Worm (Caenorhabditis elegans): ENCODE data around the gene F52G3.8.

Gene F52G3.8

ce11 chrX:16995149-16995885 lies 42.6 kb upstream of the F52G3.8 start:
- TF ChIP-seq pha-4 (tag; optimal IDR thresholded peaks at IDR 0.05) (no peak), elt-2 (tag; optimal IDR thresholded peaks at IDR 0.05) (peak; percentile 12), ceh-28 (tag; optimal IDR thresholded peaks at IDR 0.05) (no peak)

- TF ChIP-seq lin-39 (tag; optimal IDR thresholded peaks at IDR 0.05) (no peak), elt-2 (tag; optimal IDR thresholded peaks at IDR 0.05) (peak; percentile 12), pha-4 (tag; optimal IDR thresholded peaks at IDR 0.05) (peak; percentile 66)
These were observed 41.7 kb upstream of the F52G3.8 start for ce11 chrX:16994417-16994816.

- TF ChIP-seq ceh-82 (tag; optimal IDR thresholded peaks at IDR 0.05) (no peak), ceh-16 (tag; optimal IDR thresholded peaks at IDR 0.05) (no peak), nhr-28 (tag; optimal IDR thresholded peaks at IDR 0.05) (no peak), nhr-25 (tag; optimal IDR thresholded peaks at IDR 0.05) (peak; percentile 57), hmg-11 (tag; optimal IDR thresholded peaks at IDR 0.05) (no peak), lsy-12 (tag; optimal IDR thresholded peaks at IDR 0.05) (no peak), fos-1 (tag; optimal IDR thresholded peaks at IDR 0.05) (no peak), ceh-9 (tag; optimal IDR thresholded peaks at IDR 0.05) (no peak)
These were observed 40.8 kb upstream of the F52G3.8 start for ce11 chrX:16993524-16993923.

- TF ChIP-seq nhr-43 (tag; optimal IDR thresholded peaks at IDR 0.05; ENCODE audit: poor library complexity, severe bottlenecking), result no peak
- TF ChIP-seq pha-4 (tag; optimal IDR thresholded peaks at IDR 0.05), result no peak
- no peak for TF ChIP-seq lsy-12 (tag; optimal IDR thresholded peaks at IDR 0.05)
- peak; percentile 27 for TF ChIP-seq nfya-1 (tag; optimal IDR thresholded peaks at IDR 0.05; ENCODE audit: insufficient read depth)
- no peak for TF ChIP-seq elt-3 (tag; optimal IDR thresholded peaks at IDR 0.05)
- TF ChIP-seq unc-62 (GFP tag; optimal IDR thresholded peaks at IDR 0.05), result no peak
- TF ChIP-seq hmg-11 (tag; optimal IDR thresholded peaks at IDR 0.05), result no peak
- TF ChIP-seq jun-1 (tag; optimal IDR thresholded peaks at IDR 0.05), result no peak
- no peak for TF ChIP-seq nhr-25 (tag; optimal IDR thresholded peaks at IDR 0.05)
- no peak for TF ChIP-seq ceh-16 (tag; optimal IDR thresholded peaks at IDR 0.05)
- TF ChIP-seq nhr-28 (tag; optimal IDR thresholded peaks at IDR 0.05), result no peak
- TF ChIP-seq unc-39 (tag; optimal IDR thresholded peaks at IDR 0.05), result no peak
- TF ChIP-seq ztf-11 (tag; optimal IDR thresholded peaks at IDR 0.05), result no peak
- no peak for TF ChIP-seq fkh-10 (GFP tag; optimal IDR thresholded peaks at IDR 0.05)
- TF ChIP-seq egl-27 (tag; optimal IDR thresholded peaks at IDR 0.05), result no peak
- no peak for TF ChIP-seq eor-1 (tag; optimal IDR thresholded peaks at IDR 0.05)
- peak; percentile 16 for TF ChIP-seq zag-1 (tag; optimal IDR thresholded peaks at IDR 0.05)
- TF ChIP-seq nhr-77 (tag; optimal IDR thresholded peaks at IDR 0.05), result no peak
- TF ChIP-seq nhr-67 (tag; optimal IDR thresholded peaks at IDR 0.05), result no peak
- TF ChIP-seq snpc-4 (tag; optimal IDR thresholded peaks at IDR 0.05), result no peak
- no peak for TF ChIP-seq nhr-12 (tag; optimal IDR thresholded peaks at IDR 0.05)
- TF ChIP-seq egl-5 (tag; optimal IDR thresholded peaks at IDR 0.05), result peak; percentile 15
These were observed 38.7 kb upstream of the F52G3.8 start for ce11 chrX:16991437-16991836.

ce11 chrX:16988367-16988766 lies 35.6 kb upstream of the F52G3.8 start:
- TF ChIP-seq egl-27 (tag; optimal IDR thresholded peaks at IDR 0.05), result no peak
- peak; percentile 34 for TF ChIP-seq egl-5 (tag; optimal IDR thresholded peaks at IDR 0.05)
- TF ChIP-seq ceh-16 (tag; optimal IDR thresholded peaks at IDR 0.05), result no peak
- TF ChIP-seq skn-1 (tag; optimal IDR thresholded peaks at IDR 0.05), result no peak
- TF ChIP-seq lin-39 (tag; optimal IDR thresholded peaks at IDR 0.05), result peak; percentile 47
- TF ChIP-seq fkh-2 (tag; optimal IDR thresholded peaks at IDR 0.05), result no peak

- no peak for TF ChIP-seq nhr-76 (tag; optimal IDR thresholded peaks at IDR 0.05)
- no peak for TF ChIP-seq ztf-11 (tag; optimal IDR thresholded peaks at IDR 0.05)
- TF ChIP-seq lin-15B (tag; optimal IDR thresholded peaks at IDR 0.05), result no peak
- TF ChIP-seq nhr-237 (tag; optimal IDR thresholded peaks at IDR 0.05), result no peak
- no peak for TF ChIP-seq tbx-2 (tag; optimal IDR thresholded peaks at IDR 0.05)
- no peak for TF ChIP-seq unc-39 (tag; optimal IDR thresholded peaks at IDR 0.05)
- no peak for TF ChIP-seq unc-62 (GFP tag; optimal IDR thresholded peaks at IDR 0.05)
- TF ChIP-seq lin-39 (tag; optimal IDR thresholded peaks at IDR 0.05), result no peak
- no peak for TF ChIP-seq ZK546.5 (tag; optimal IDR thresholded peaks at IDR 0.05)
- TF ChIP-seq sea-2 (GFP tag; optimal IDR thresholded peaks at IDR 0.05), result no peak
- no peak for TF ChIP-seq nfya-1 (tag; optimal IDR thresholded peaks at IDR 0.05; ENCODE audit: insufficient read depth)
- TF ChIP-seq ztf-4 (tag; optimal IDR thresholded peaks at IDR 0.05), result no peak
- no peak for TF ChIP-seq eor-1 (tag; optimal IDR thresholded peaks at IDR 0.05)
These were observed 25.5 kb upstream of the F52G3.8 start, which contains the start of gene mbl-1 for ce11 chrX:16978308-16978707. TSS of gene mbl-1 (plus strand) at chrX:16978608.

Measured in whole organism, L3 larva.